Worm (Caenorhabditis elegans) whole organism, mixed stage, embryonic: ENCODE measurements around the gene pfk-1.1.
A peak's percentile ranks its signal among the peaks of the same experiment; 100 is the strongest.

Experiments used
- M03D4.4 ChIP-seq: sonication (generic microtip); optimal IDR thresholded peaks from 2 replicates; lab custom pipeline; 2017; ENCODE audit warnings: mild to moderate bottlenecking, missing genetic modification characterization, missing compliant biosample characterization
- bed-3 ChIP-seq: fragments of 200-800 bp; sonication (Bioruptor generic); optimal IDR thresholded peaks from 3 replicates; lab custom pipeline; 2018; ENCODE audit warnings: mild to moderate bottlenecking, missing genetic modification characterization, moderate library complexity, missing compliant biosample characterization
- blmp-1 ChIP-seq: fragments of 150-350 bp; optimal IDR thresholded peaks from 2 replicates; lab custom pipeline; 2014; ENCODE audit warnings: missing biosample characterization, missing genetic modification characterization
- ceh-39 ChIP-seq: fragments of 150-350 bp; optimal IDR thresholded peaks from 2 replicates; lab custom pipeline; 2014; ENCODE audit warnings: missing biosample characterization, missing genetic modification characterization
- ceh-43 ChIP-seq: fragments of 200-800 bp; sonication (Bioruptor generic); optimal IDR thresholded peaks from 2 replicates; lab custom pipeline; 2018; ENCODE audit warnings: mild to moderate bottlenecking, missing genetic modification characterization, moderate library complexity, missing compliant biosample characterization
- ceh-83 ChIP-seq: fragments of 200-800 bp; sonication (Bioruptor generic); optimal IDR thresholded peaks from 2 replicates; lab custom pipeline; 2018; ENCODE audit warnings: mild to moderate bottlenecking, missing genetic modification characterization, missing compliant biosample characterization
- ces-1 ChIP-seq: fragments of 150-350 bp; optimal IDR thresholded peaks from 2 replicates; lab custom pipeline; 2014; ENCODE audit warnings: missing biosample characterization, missing genetic modification reagents, missing genetic modification characterization
- cnd-1 ChIP-seq: fragments of 200-800 bp; sonication (Bioruptor generic); optimal IDR thresholded peaks from 2 replicates; lab custom pipeline; 2018; ENCODE audit warnings: mild to moderate bottlenecking, missing genetic modification characterization, missing compliant biosample characterization
- drap-1 ChIP-seq: fragments of 200-800 bp; sonication (Bioruptor generic); optimal IDR thresholded peaks from 3 replicates; lab custom pipeline; 2018; ENCODE audit warnings: mild to moderate bottlenecking, missing genetic modification characterization, missing compliant biosample characterization
- elt-1 ChIP-seq: sonication (generic microtip); optimal IDR thresholded peaks from 2 replicates; lab custom pipeline; 2017; ENCODE audit warnings: missing genetic modification characterization, mild to moderate bottlenecking, missing compliant biosample characterization, antibody characterized with exemption, moderate library complexity, borderline replicate concordance; ENCODE audit not compliant: insufficient read depth
- flh-1 ChIP-seq: fragments of 200-800 bp; sonication (Bioruptor generic); optimal IDR thresholded peaks from 2 replicates; lab custom pipeline; 2018; ENCODE audit warnings: mild to moderate bottlenecking, missing genetic modification characterization, moderate library complexity, missing compliant biosample characterization
- ham-2 ChIP-seq: fragments of 200-800 bp; sonication (Bioruptor generic); optimal IDR thresholded peaks from 2 replicates; lab custom pipeline; 2018; ENCODE audit warnings: mild to moderate bottlenecking, missing genetic modification characterization, missing compliant biosample characterization
- hlh-1 ChIP-seq: fragments of 150-350 bp; optimal IDR thresholded peaks from 2 replicates; lab custom pipeline; 2014; ENCODE audit warnings: missing biosample characterization, missing genetic modification reagents, missing genetic modification characterization
- lin-13 ChIP-seq: fragments of 150-350 bp; optimal IDR thresholded peaks from 2 replicates; lab custom pipeline; 2014; ENCODE audit warnings: missing biosample characterization, missing genetic modification characterization
- lin-32 ChIP-seq: fragments of 200-800 bp; sonication (Bioruptor generic); optimal IDR thresholded peaks from 2 replicates; lab custom pipeline; 2018; ENCODE audit warnings: mild to moderate bottlenecking, missing genetic modification characterization, missing compliant biosample characterization
- lsy-2 ChIP-seq: fragments of 150-350 bp; optimal IDR thresholded peaks from 2 replicates; lab custom pipeline; 2014; ENCODE audit warnings: missing biosample characterization, missing genetic modification characterization
- mab-5 ChIP-seq: fragments of 150-350 bp; optimal IDR thresholded peaks from 2 replicates; lab custom pipeline; 2014; ENCODE audit warnings: missing biosample characterization, missing genetic modification characterization
- mep-1 ChIP-seq: fragments of 150-350 bp; optimal IDR thresholded peaks from 2 replicates; lab custom pipeline; 2017; ENCODE audit warnings: missing biosample characterization, missing genetic modification reagents, missing genetic modification characterization, inconsistent platforms
- mls-2 ChIP-seq: sonication (generic microtip); optimal IDR thresholded peaks from 2 replicates; lab custom pipeline; 2016; ENCODE audit warnings: mild to moderate bottlenecking, missing genetic modification characterization, moderate library complexity, missing compliant biosample characterization
- nhr-12 ChIP-seq: fragments of 150-350 bp; optimal IDR thresholded peaks from 2 replicates; lab custom pipeline; 2014; ENCODE audit warnings: missing biosample characterization, missing genetic modification characterization
- nhr-2 ChIP-seq: fragments of 150-350 bp; optimal IDR thresholded peaks from 2 replicates; lab custom pipeline; 2014; ENCODE audit warnings: missing biosample characterization, missing genetic modification characterization
- nhr-237 ChIP-seq: fragments of 150-350 bp; optimal IDR thresholded peaks from 2 replicates; lab custom pipeline; 2014; ENCODE audit warnings: missing biosample characterization, missing genetic modification characterization
- nhr-28 ChIP-seq: fragments of 150-350 bp; optimal IDR thresholded peaks from 2 replicates; lab custom pipeline; 2014; ENCODE audit warnings: missing biosample characterization, missing genetic modification characterization
- nhr-76 ChIP-seq: sonication (generic microtip); optimal IDR thresholded peaks from 2 replicates; lab custom pipeline; 2017; ENCODE audit warnings: missing biosample characterization, missing genetic modification characterization
- sem-2 ChIP-seq: fragments of 200-800 bp; sonication (Bioruptor generic); optimal IDR thresholded peaks from 2 replicates; lab custom pipeline; 2018; ENCODE audit warnings: mild to moderate bottlenecking, missing genetic modification characterization, missing compliant biosample characterization
- snpc-4 ChIP-seq: fragments of 150-350 bp; optimal IDR thresholded peaks from 2 replicates; lab custom pipeline; 2014; ENCODE audit warnings: missing biosample characterization, missing genetic modification characterization
- sptf-1 ChIP-seq: sonication (generic microtip); optimal IDR thresholded peaks from 2 replicates; lab custom pipeline; 2017; ENCODE audit warnings: mild to moderate bottlenecking, missing genetic modification characterization, moderate library complexity, missing compliant biosample characterization
- tbx-8 ChIP-seq: fragments of 200-800 bp; sonication (Bioruptor generic); optimal IDR thresholded peaks from 2 replicates; lab custom pipeline; 2018; ENCODE audit warnings: mild to moderate bottlenecking, missing genetic modification characterization, moderate library complexity, missing compliant biosample characterization
- unc-120 ChIP-seq: sonication (generic microtip); optimal IDR thresholded peaks from 2 replicates; lab custom pipeline; 2017; ENCODE audit warnings: missing genetic modification characterization, missing compliant biosample characterization; ENCODE audit not compliant: poor library complexity, severe bottlenecking
- unc-62 ChIP-seq: fragments of 150-350 bp; optimal IDR thresholded peaks from 2 replicates; lab custom pipeline; 2014; ENCODE audit warnings: missing biosample characterization, missing genetic modification reagents, missing genetic modification characterization
- zip-8 ChIP-seq: fragments of 150-350 bp; optimal IDR thresholded peaks from 2 replicates; lab custom pipeline; 2014; ENCODE audit warnings: missing biosample characterization, missing genetic modification characterization
- ztf-11 ChIP-seq: fragments of 150-350 bp; optimal IDR thresholded peaks from 2 replicates; lab custom pipeline; 2014; ENCODE audit warnings: missing biosample characterization, missing genetic modification characterization

The pfk-1.1 gene

DNA sequence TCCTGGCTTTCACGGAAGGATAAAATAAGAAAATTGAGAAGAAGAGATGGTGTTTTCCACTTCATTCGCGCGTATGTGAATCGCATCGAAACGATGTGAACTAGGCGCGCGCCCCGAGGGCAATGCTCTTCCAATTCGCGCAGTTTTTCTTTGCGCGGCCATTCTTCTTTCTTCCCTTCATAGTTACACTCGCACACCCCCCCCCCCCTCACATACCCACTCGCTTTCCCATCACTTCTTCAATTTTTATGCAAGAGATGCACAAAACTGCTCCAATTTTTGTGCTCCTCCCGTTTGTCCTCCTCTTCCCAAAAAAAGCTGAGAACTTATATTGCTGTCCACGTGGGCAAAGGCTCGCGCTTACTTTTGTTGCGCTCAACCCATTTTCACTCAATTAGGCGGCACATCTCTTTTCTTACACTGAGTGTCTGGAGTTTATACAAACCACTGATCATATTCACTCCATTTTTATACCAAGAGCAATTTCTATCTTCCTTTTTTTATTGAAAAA, 12.9 kb downstream of the pfk-1.1 start:
- TF ChIP-seq ces-1 (GFP tag; lab: Kevin White, UChicago) (peak; percentile 49), nhr-76 (no peak)

ce11 chrX:2955628-2956027, 15.0 kb downstream of the pfk-1.1 start:
- TF ChIP-seq nhr-28: no peak
- no peak for TF ChIP-seq ham-2 (GFP tag; lab: Kevin White, UChicago)
- TF ChIP-seq lin-13: no peak
- no peak for TF ChIP-seq ceh-43
- no peak for TF ChIP-seq zip-8 (tag; lab: Kevin White, UChicago)
- no peak for TF ChIP-seq mab-5
- no peak for TF ChIP-seq drap-1 (GFP tag; lab: Kevin White, UChicago)
- TF ChIP-seq unc-62 (GFP tag; lab: Kevin White, UChicago): no peak
- TF ChIP-seq ces-1 (GFP tag; lab: Kevin White, UChicago): no peak
- no peak for TF ChIP-seq nhr-76
- no peak for TF ChIP-seq unc-120
- TF ChIP-seq lin-32 (GFP tag; lab: Kevin White, UChicago): no peak
- TF ChIP-seq mls-2 (tag; lab: Kevin White, UChicago): no peak
- no peak for TF ChIP-seq hlh-1

DNA sequence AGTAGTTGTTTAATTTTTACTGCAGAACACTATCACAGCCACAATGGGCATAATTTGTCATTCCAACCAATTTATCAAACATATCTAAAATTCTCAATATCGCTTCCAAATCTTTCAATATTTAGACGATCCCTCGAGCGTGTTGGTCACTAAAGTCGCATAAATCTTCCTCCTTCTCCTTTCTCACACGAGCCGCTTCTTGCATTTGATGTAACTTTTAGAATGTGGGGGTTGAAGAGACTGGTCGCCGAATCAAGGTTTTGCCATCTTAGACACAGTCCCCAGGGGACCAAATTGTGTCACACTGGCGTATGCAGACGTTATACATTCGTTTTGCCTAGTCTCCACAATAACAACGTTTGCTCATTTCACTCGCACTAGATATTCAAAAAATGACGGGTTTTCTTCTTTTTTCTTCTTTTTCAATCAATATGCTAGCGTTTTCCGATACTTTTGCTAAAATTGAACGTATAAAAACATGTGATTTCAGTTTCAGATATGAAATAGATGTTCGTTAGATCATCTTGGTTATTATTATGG, 16.8 kb downstream of the pfk-1.1 start, which contains the start of gene gbb-1:
Gene gbb-1 (plus strand): TSS at position 490 of the 540 bp plus-strand sequence.
- no peak for TF ChIP-seq mep-1 (tag; lab: Kevin White, UChicago)
- TF ChIP-seq M03D4.4 (tag; lab: Kevin White, UChicago): no peak
- TF ChIP-seq drap-1 (GFP tag; lab: Kevin White, UChicago): no peak
- TF ChIP-seq blmp-1 (tag; lab: Kevin White, UChicago): no peak
- no peak for TF ChIP-seq ham-2 (GFP tag; lab: Kevin White, UChicago)
- no peak for TF ChIP-seq bed-3
- no peak for TF ChIP-seq cnd-1 (tag; lab: Kevin White, UChicago)
- TF ChIP-seq lin-13: no peak
- TF ChIP-seq nhr-76: no peak
- TF ChIP-seq unc-62 (GFP tag; lab: Kevin White, UChicago): no peak
- TF ChIP-seq ceh-83 (GFP tag; lab: Kevin White, UChicago): no peak
- no peak for TF ChIP-seq lin-32 (GFP tag; lab: Kevin White, UChicago)
- no peak for TF ChIP-seq mab-5
- TF ChIP-seq nhr-237 (tag; lab: Kevin White, UChicago): no peak
- no peak for TF ChIP-seq nhr-28
- TF ChIP-seq ceh-43: no peak
- TF ChIP-seq zip-8 (tag; lab: Kevin White, UChicago): no peak
- TF ChIP-seq tbx-8 (GFP tag; lab: Kevin White, UChicago): no peak

- TF ChIP-seq ztf-11 (no peak), ceh-83 (GFP tag; lab: Kevin White, UChicago) (no peak), sptf-1 (tag; lab: Kevin White, UChicago) (no peak), flh-1 (GFP tag; lab: Kevin White, UChicago) (no peak), elt-1 (tag; lab: Kevin White, UChicago) (no peak), nhr-28 (no peak), ceh-39 (no peak), mls-2 (tag; lab: Kevin White, UChicago) (no peak), nhr-76 (no peak), drap-1 (GFP tag; lab: Kevin White, UChicago) (no peak), lin-13 (no peak), sem-2 (no peak), nhr-237 (tag; lab: Kevin White, UChicago) (no peak), ceh-43 (no peak)
These were observed 20.0 kb downstream of the pfk-1.1 start for ce11 chrX:2960703-2961102.

DNA sequence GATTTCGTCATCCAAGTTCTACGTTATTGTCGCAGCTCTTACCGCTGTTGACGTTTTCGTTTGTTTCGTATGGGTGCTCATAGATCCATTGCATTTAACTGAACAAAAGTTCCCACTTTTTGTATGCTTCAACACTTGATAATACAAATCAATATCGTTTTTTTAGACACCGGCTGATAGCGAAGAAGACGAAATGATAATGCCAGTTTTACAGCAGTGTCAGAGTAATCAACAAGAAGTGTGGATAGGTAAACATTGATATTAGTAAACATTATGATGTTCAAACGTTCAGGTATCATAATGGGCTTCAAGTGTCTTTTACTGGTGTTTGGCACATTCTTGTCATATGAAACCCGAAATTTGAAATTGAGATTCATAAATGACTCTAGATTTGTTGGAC, 25.6 kb downstream of the pfk-1.1 start:
- TF ChIP-seq nhr-28: no peak
- TF ChIP-seq tbx-8 (GFP tag; lab: Kevin White, UChicago): no peak
- TF ChIP-seq drap-1 (GFP tag; lab: Kevin White, UChicago): no peak
- no peak for TF ChIP-seq cnd-1 (tag; lab: Kevin White, UChicago)

DNA sequence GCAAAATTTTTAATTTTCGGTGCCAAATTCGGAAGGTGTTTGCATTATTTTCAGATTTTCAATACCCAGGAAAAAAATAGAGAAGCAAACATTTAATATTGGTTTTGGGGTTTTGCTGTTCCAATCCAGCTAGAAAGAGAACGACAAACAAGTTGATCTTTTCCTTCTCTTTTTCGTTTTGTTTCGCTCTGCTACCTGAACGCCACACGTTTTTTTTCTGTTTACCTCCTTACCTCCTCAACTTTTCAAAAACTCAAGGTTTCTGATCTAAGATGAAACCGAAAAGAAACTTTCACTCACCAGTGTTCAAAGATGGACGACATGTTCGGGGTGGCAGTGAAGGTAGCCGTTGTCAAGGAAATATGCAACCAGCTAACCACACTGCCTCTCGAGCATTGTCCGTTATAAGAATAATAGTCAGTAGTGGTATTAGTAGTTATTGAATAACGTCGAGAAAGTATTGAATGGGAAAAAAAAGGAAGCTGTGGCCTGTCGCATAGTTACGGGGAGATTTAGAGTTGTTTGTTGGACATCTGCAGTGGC, 28.8 kb downstream of the pfk-1.1 start:
- TF ChIP-seq M03D4.4 (tag; lab: Kevin White, UChicago): no peak
- no peak for TF ChIP-seq bed-3
- no peak for TF ChIP-seq tbx-8 (GFP tag; lab: Kevin White, UChicago)
- TF ChIP-seq nhr-28: no peak
- no peak for TF ChIP-seq ham-2 (GFP tag; lab: Kevin White, UChicago)
- no peak for TF ChIP-seq nhr-12
- TF ChIP-seq nhr-237 (tag; lab: Kevin White, UChicago): no peak
- no peak for TF ChIP-seq ztf-11
- TF ChIP-seq unc-120: no peak
- TF ChIP-seq sem-2: no peak
- TF ChIP-seq hlh-1: no peak
- no peak for TF ChIP-seq cnd-1 (tag; lab: Kevin White, UChicago)
- TF ChIP-seq ceh-83 (GFP tag; lab: Kevin White, UChicago): no peak
- TF ChIP-seq ceh-39: no peak
- TF ChIP-seq flh-1 (GFP tag; lab: Kevin White, UChicago): no peak
- TF ChIP-seq snpc-4 (tag; lab: Kevin White, UChicago): no peak
- TF ChIP-seq lsy-2 (tag; lab: Kevin White, UChicago): no peak
- no peak for TF ChIP-seq nhr-2
- TF ChIP-seq mab-5: no peak
